Fruit fly (Drosophila melanogaster): Measurements from ENCODE around the gene Jupiter.
A peak's percentile ranks its signal among the peaks of the same experiment; 100 is the strongest.

DNA sequence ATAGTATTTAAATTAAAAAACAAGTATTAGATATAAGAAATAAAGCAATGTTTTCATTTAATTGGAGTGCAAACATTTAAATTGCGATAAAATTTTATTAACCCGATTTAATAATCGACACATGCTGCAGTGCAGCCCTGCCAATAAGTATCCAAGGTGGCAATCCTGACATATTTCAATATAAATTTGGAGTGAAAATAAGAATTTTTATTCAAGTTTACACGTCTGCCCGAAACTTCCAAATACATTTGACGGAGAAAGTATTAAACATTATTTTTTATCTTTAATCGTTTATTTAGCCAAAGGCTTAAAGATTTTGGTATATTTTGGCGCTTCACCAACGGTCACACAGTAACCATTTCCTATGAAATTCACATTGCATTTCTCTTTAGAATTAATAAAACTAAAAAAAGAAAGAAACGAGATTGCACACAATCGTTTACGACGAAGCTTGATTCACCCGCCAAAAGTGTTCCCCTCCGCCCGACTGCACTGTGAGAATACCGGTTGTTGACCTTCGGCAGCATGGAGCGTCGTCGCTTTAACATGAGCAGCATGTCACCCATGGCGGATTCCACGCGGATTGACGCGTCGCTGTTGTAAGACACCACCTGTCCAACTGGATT lies 8.8 kb upstream of the Jupiter start, which contains the start of gene CG14712:
- TF ChIP-seq CG7045 (GFP tag; optimal IDR thresholded peaks at IDR 0.05) (no peak), CG7101 (tag; optimal IDR thresholded peaks at IDR 0.05) (peak; percentile 55), cic (GFP tag; optimal IDR thresholded peaks at IDR 0.05) (no peak), ovo (GFP tag; optimal IDR thresholded peaks at IDR 0.05) (no peak), CG14711 (tag; optimal IDR thresholded peaks at IDR 0.05) (peak; percentile 99), CG5204 (GFP tag; optimal IDR thresholded peaks at IDR 0.05) (no peak), toe (GFP tag; optimal IDR thresholded peaks at IDR 0.05) (no peak), kay (GFP tag; ENCODE audit: borderline replicate concordance) (no peak), cnc (optimal IDR thresholded peaks at IDR 0.05) (no peak)
